Worm (Caenorhabditis elegans) whole organism, early embryonic: Measurements from ENCODE around the gene F21G4.6.

Experiments used
- aly-1 ChIP-seq: sonication (generic microtip); optimal IDR thresholded peaks from 2 replicates; lab custom pipeline; 2016; ENCODE audit warnings: missing genetic modification characterization, missing compliant biosample characterization
- ama-1 ChIP-seq: fragments of 150-350 bp; optimal IDR thresholded peaks from 2 replicates; lab custom pipeline; 2014
- ets-7 ChIP-seq: sonication (generic microtip); optimal IDR thresholded peaks from 2 replicates; lab custom pipeline; 2016; ENCODE audit warnings: missing genotype, missing genetic modification characterization, missing compliant biosample characterization
- flt-1 ChIP-seq: fragments of 200-800 bp; sonication (Bioruptor generic); IDR thresholded peaks from 2 replicates; pipeline ENCODE4 v1.3.6; 2022; ENCODE audit warnings: missing genetic modification characterization, missing compliant biosample characterization
- hmg-4 ChIP-seq: fragments of 200-800 bp; sonication (Bioruptor generic); optimal IDR thresholded peaks from 2 replicates; lab custom pipeline; 2018; ENCODE audit warnings: mild to moderate bottlenecking, missing genetic modification characterization, missing compliant biosample characterization
- hnd-1 ChIP-seq: sonication (generic microtip); optimal IDR thresholded peaks from 2 replicates; lab custom pipeline; 2016; ENCODE audit warnings: missing genetic modification characterization, missing compliant biosample characterization
- scrt-1 ChIP-seq: fragments of 200-800 bp; sonication (Bioruptor generic); IDR thresholded peaks from 2 replicates; pipeline ENCODE4 v1.3.6; 2022; ENCODE audit warnings: missing genetic modification characterization, missing compliant biosample characterization
- sea-1 ChIP-seq: fragments of 200-800 bp; sonication (Bioruptor generic); conservative IDR thresholded peaks from 2 replicates; pipeline ENCODE4 v1.3.6; 2022; ENCODE audit warnings: missing genetic modification characterization, missing compliant biosample characterization
- tra-4 ChIP-seq: sonication (generic microtip); optimal IDR thresholded peaks from 2 replicates; lab custom pipeline; 2017; ENCODE audit warnings: missing genetic modification characterization, missing compliant biosample characterization

ce11 chrX:9932226-9932773 is 15.1 kb upstream of the F21G4.6 start, which contains the start of gene tsp-21:
- TF ChIP-seq hmg-4 (GFP tag; lab: Kevin White, UChicago) (peak; percentile 97), ama-1 (lab: Kevin White, UChicago) (no peak), hnd-1 (tag; lab: Kevin White, UChicago) (no peak), aly-1 (tag; lab: Kevin White, UChicago) (peak; percentile 66), scrt-1 (GFP tag; lab: Robert Waterston, UW) (peak; percentile 68; the same call in 1 of the 2 replicates), sea-1 (peak; percentile 19; the same call in 1 of the 2 replicates), ets-7 (tag; lab: Kevin White, UChicago) (peak; percentile 52), tra-4 (tag; lab: Kevin White, UChicago) (no peak), flt-1 (GFP tag; lab: Robert Waterston, UW) (peak; percentile 5; the same call in 1 of the 2 replicates)
